Fruit fly (Drosophila melanogaster): ENCODE measurements around the gene Ptip.

Ptip gene

dm6 chr3L:14002524-14003135 is 26.3 kb downstream of the Ptip start (continued):
- TF ChIP-seq CG17385 (GFP tag; optimal IDR thresholded peaks at IDR 0.05) (peak; percentile 99), CG10543 (GFP tag; optimal IDR thresholded peaks at IDR 0.05) (peak; percentile 66), CG9797 (GFP tag; optimal IDR thresholded peaks at IDR 0.05) (peak; percentile 68), Sry-β (GFP tag; optimal IDR thresholded peaks at IDR 0.05) (no peak), dati (GFP tag; IDR thresholded peaks at IDR 0.05) (no peak), Dip2 (GFP tag; IDR thresholded peaks at IDR 0.05) (no peak), nom (GFP tag; optimal IDR thresholded peaks at IDR 0.05) (no peak), sd (tag; optimal IDR thresholded peaks at IDR 0.05) (peak; percentile 89), ac (GFP tag; optimal IDR thresholded peaks at IDR 0.05) (no peak), TFAM (GFP tag; optimal IDR thresholded peaks at IDR 0.05) (no peak), mld (GFP tag; IDR thresholded peaks at IDR 0.05; ENCODE audit: partially characterized antibody) (no peak), Lpt (GFP tag; optimal IDR thresholded peaks at IDR 0.05) (no peak), Dref (GFP tag; IDR thresholded peaks at IDR 0.05) (0 out of 2 replicates have a peak, but pooled peaks have one; percentile 1), gsb-n (tag; optimal IDR thresholded peaks at IDR 0.05) (no peak), CG11093 (GFP tag; IDR thresholded peaks at IDR 0.05) (no peak), CG2199 (GFP tag; IDR thresholded peaks at IDR 0.05) (peak; percentile 67; the same call in 1 of the 3 replicates), CG12744 (GFP tag; optimal IDR thresholded peaks at IDR 0.05) (no peak), z (GFP tag; IDR thresholded peaks at IDR 0.05) (no peak), Dbx (GFP tag; IDR thresholded peaks at IDR 0.05) (peak; percentile 36; the same call in 1 of the 3 replicates), CG10462 (GFP tag; optimal IDR thresholded peaks at IDR 0.05) (no peak), CG12299 (tag; optimal IDR thresholded peaks at IDR 0.05) (no peak), CG30020 (tag; optimal IDR thresholded peaks at IDR 0.05) (no peak), CG9437 (GFP tag; optimal IDR thresholded peaks at IDR 0.05) (peak; percentile 24), CG12659 (GFP tag; optimal IDR thresholded peaks at IDR 0.05) (peak; percentile 57), vvl (GFP tag; IDR thresholded peaks at IDR 0.05) (peak; percentile 54), Hr51 (GFP tag; optimal IDR thresholded peaks at IDR 0.05) (peak in 1 of 2 experiments; percentile 13), btn (GFP tag; optimal IDR thresholded peaks at IDR 0.05) (no peak), CG12769 (tag; optimal IDR thresholded peaks at IDR 0.05) (peak; percentile 59), stwl (tag; optimal IDR thresholded peaks at IDR 0.05) (peak; percentile 49), az2 (GFP tag; optimal IDR thresholded peaks at IDR 0.05) (no peak), CG9932 (GFP tag; IDR thresholded peaks at IDR 0.05) (no peak), cg (GFP tag; optimal IDR thresholded peaks at IDR 0.05) (peak; percentile 95), zfh2 (GFP tag; optimal IDR thresholded peaks at IDR 0.05) (peak; percentile 14), CG14014 (GFP tag; IDR thresholded peaks at IDR 0.05) (no peak), abd-A (tag; optimal IDR thresholded peaks at IDR 0.05) (peak; percentile 97), ewg (GFP tag; optimal IDR thresholded peaks at IDR 0.05) (peak; percentile 90), onecut (GFP tag; IDR thresholded peaks at IDR 0.05) (peak; percentile 38; the same call in 1 of the 2 replicates), hbn (GFP tag; IDR thresholded peaks at IDR 0.05; ENCODE audit: partially characterized antibody) (no peak), al (GFP tag; IDR thresholded peaks at IDR 0.05) (no peak), Pdp1 (GFP tag; optimal IDR thresholded peaks at IDR 0.05) (peak in 1 of 2 experiments; percentile 42), CG15514 (GFP tag; optimal IDR thresholded peaks at IDR 0.05) (peak; percentile 54), NC2α (GFP tag; optimal IDR thresholded peaks at IDR 0.05) (no peak), klu (GFP tag; IDR thresholded peaks at IDR 0.05) (no peak), CG12236 (GFP tag; optimal IDR thresholded peaks at IDR 0.05) (no peak), lab (GFP tag; optimal IDR thresholded peaks at IDR 0.05) (peak; percentile 35), CG8359 (GFP tag; optimal IDR thresholded peaks at IDR 0.05; ENCODE audit: borderline replicate concordance) (no peak), CG6791 (GFP tag; IDR thresholded peaks at IDR 0.05; ENCODE audit: partially characterized antibody) (no peak), Hmx (GFP tag; optimal IDR thresholded peaks at IDR 0.05) (no peak), dmrt11E (tag; optimal IDR thresholded peaks at IDR 0.05) (no peak)
